Fruit fly (Drosophila melanogaster) whole organism, embryonic: Measurements from ENCODE around the gene CG46318.

Experiments used
- Blimp-1 ChIP-seq: fragments of 200-800 bp; sonication (Bioruptor generic); optimal IDR thresholded peaks from 3 replicates; lab custom pipeline; 2018; ENCODE audit warnings: missing biosample characterization, missing genetic modification characterization, mild to moderate bottlenecking, moderate library complexity, missing genetic modification reagents
- Bteb2 ChIP-seq: fragments of 200-800 bp; sonication (Bioruptor generic); optimal IDR thresholded peaks from 2 replicates; lab custom pipeline; 2016; ENCODE audit warnings: missing biosample characterization, missing genetic modification characterization
- CG10543 ChIP-seq: fragments of 200-800 bp; sonication (Bioruptor generic); optimal IDR thresholded peaks from 3 replicates; lab custom pipeline; 2017; ENCODE audit warnings: missing biosample characterization, mild to moderate bottlenecking, missing genetic modification characterization, moderate library complexity
- CG11723 ChIP-seq: fragments of 200-800 bp; sonication (Bioruptor generic); optimal IDR thresholded peaks from 2 replicates; lab custom pipeline; 2017; ENCODE audit warnings: missing biosample characterization, mild to moderate bottlenecking, missing genetic modification characterization
- CG12744 ChIP-seq: fragments of 200-800 bp; sonication (Bioruptor generic); optimal IDR thresholded peaks from 2 replicates; lab custom pipeline; 2016; ENCODE audit warnings: missing biosample characterization, missing genetic modification characterization
- CG12769 ChIP-seq: fragments of 200-800 bp; sonication (Bioruptor generic); optimal IDR thresholded peaks from 2 replicates; lab custom pipeline; 2019; ENCODE audit warnings: missing biosample characterization, mild to moderate bottlenecking, missing genetic modification characterization, moderate library complexity
- CG13775 ChIP-seq: fragments of 200-800 bp; sonication (Bioruptor generic); optimal IDR thresholded peaks from 3 replicates; lab custom pipeline; 2017; ENCODE audit warnings: missing biosample characterization, mild to moderate bottlenecking, missing genetic modification characterization
- CG14710 ChIP-seq: fragments of 200-800 bp; sonication (Bioruptor generic); optimal IDR thresholded peaks from 3 replicates; lab custom pipeline; 2019; ENCODE audit warnings: missing biosample characterization, mild to moderate bottlenecking, missing genetic modification characterization, moderate library complexity
- CG16815 ChIP-seq: fragments of 200-800 bp; sonication (Bioruptor generic); optimal IDR thresholded peaks from 3 replicates; lab custom pipeline; 2017; ENCODE audit warnings: missing biosample characterization, mild to moderate bottlenecking, missing genetic modification characterization
- CG17829 ChIP-seq: fragments of 200-800 bp; optimal IDR thresholded peaks from 2 replicates; lab custom pipeline; 2019; ENCODE audit warnings: missing biosample characterization, mild to moderate bottlenecking, missing genetic modification characterization, moderate library complexity
- CG2129 ChIP-seq: fragments of 200-800 bp; sonication (Bioruptor generic); IDR thresholded peaks from 2 replicates; pipeline ENCODE4 v1.3.6; 2022; ENCODE audit warnings: missing biosample characterization, missing genetic modification characterization; ENCODE audit not compliant: partially characterized antibody
- CG3281 ChIP-seq: fragments of 200-800 bp; sonication (Bioruptor generic); optimal IDR thresholded peaks from 3 replicates; lab custom pipeline; 2017; ENCODE audit warnings: missing biosample characterization, mild to moderate bottlenecking, missing genetic modification characterization
- CG6175 ChIP-seq: fragments of 200-800 bp; sonication (Bioruptor generic); IDR thresholded peaks from 3 replicates; pipeline ENCODE4 v1.3.6; 2022; ENCODE audit warnings: missing biosample characterization, missing genetic modification characterization
- CG7928 ChIP-seq: fragments of 200-800 bp; sonication (Bioruptor generic); optimal IDR thresholded peaks from 2 replicates; lab custom pipeline; 2017; ENCODE audit warnings: missing biosample characterization, mild to moderate bottlenecking, missing genetic modification characterization
- CG7987 ChIP-seq: fragments of 200-800 bp; sonication (Bioruptor generic); optimal IDR thresholded peaks from 2 replicates; lab custom pipeline; 2018; ENCODE audit warnings: missing biosample characterization, mild to moderate bottlenecking, missing genetic modification characterization, moderate library complexity
- CG8281 ChIP-seq: fragments of 200-800 bp; sonication (Bioruptor generic); optimal IDR thresholded peaks from 2 replicates; lab custom pipeline; 2018; ENCODE audit warnings: missing biosample characterization, mild to moderate bottlenecking, missing genetic modification characterization, moderate library complexity
- CG8388 ChIP-seq: fragments of 200-800 bp; sonication (Bioruptor generic); optimal IDR thresholded peaks from 2 replicates; lab custom pipeline; 2019; ENCODE audit warnings: missing biosample characterization, mild to moderate bottlenecking, missing genetic modification characterization, moderate library complexity
- D ChIP-seq, 2 experiments: fragments of 200-800 bp in 1 of 2; fragments of >200 bp in 1 of 2; sonication (Bioruptor generic) in 1 of 2; optimal IDR thresholded peaks; 2 replicates in 1 of 2; 3 replicates in 1 of 2; lab custom pipeline; 2017; ENCODE audit warnings: mild to moderate bottlenecking in 1 of 2, missing biosample characterization in 1 of 2, missing genetic modification characterization in 1 of 2, missing genetic modification reagents in 1 of 2
- Deaf1 ChIP-seq: fragments of 200-800 bp; optimal IDR thresholded peaks from 3 replicates; lab custom pipeline; 2019; ENCODE audit warnings: missing biosample characterization, mild to moderate bottlenecking, missing genetic modification characterization, moderate library complexity
- Ets65A ChIP-seq: fragments of 200-800 bp; sonication (Bioruptor generic); peaks from one replicate; lab custom pipeline; 2016; ENCODE audit warnings: missing biosample characterization, missing genetic modification characterization
- HHEX ChIP-seq: fragments of 200-800 bp; sonication (Bioruptor generic); optimal IDR thresholded peaks from 3 replicates; lab custom pipeline; 2017; ENCODE audit warnings: missing biosample characterization, mild to moderate bottlenecking, missing genetic modification characterization, missing genetic modification reagents
- HLH3B ChIP-seq: fragments of 200-800 bp; sonication (Bioruptor generic); IDR thresholded peaks from 2 replicates; pipeline ENCODE4 v1.3.6; 2022; ENCODE audit warnings: missing biosample characterization, missing genetic modification characterization
- Hmr ChIP-seq: fragments of 200-800 bp; sonication (Bioruptor generic); optimal IDR thresholded peaks from 3 replicates; lab custom pipeline; 2017; ENCODE audit warnings: mild to moderate bottlenecking, missing biosample characterization, missing genetic modification reagents, missing genetic modification characterization
- Med ChIP-seq: fragments of 200-800 bp; sonication (Bioruptor generic); peaks from one replicate; lab custom pipeline; 2016; ENCODE audit warnings: missing biosample characterization, missing genetic modification characterization, mild to moderate bottlenecking, inconsistent platforms, moderate library complexity
- Meics ChIP-seq: fragments of 200-800 bp; sonication (Bioruptor generic); optimal IDR thresholded peaks from 2 replicates; lab custom pipeline; 2017; ENCODE audit warnings: missing biosample characterization, mild to moderate bottlenecking, missing genetic modification characterization
- Rx ChIP-seq: fragments of 200-800 bp; sonication (Bioruptor generic); IDR thresholded peaks from 2 replicates; pipeline ENCODE4 v1.3.6; 2022; ENCODE audit warnings: missing biosample characterization, missing genetic modification characterization
- al ChIP-seq: fragments of 200-800 bp; sonication (Bioruptor generic); IDR thresholded peaks from 2 replicates; pipeline ENCODE4 v1.3.6; 2022; ENCODE audit warnings: missing biosample characterization, missing genetic modification characterization
- ato ChIP-seq: fragments of 200-800 bp; sonication (Bioruptor generic); IDR thresholded peaks from 2 replicates; pipeline ENCODE4 v1.3.6; 2022; ENCODE audit warnings: missing biosample characterization, missing genetic modification characterization; ENCODE audit not compliant: partially characterized antibody
- bbx ChIP-seq: fragments of 200-800 bp; sonication (Bioruptor generic); IDR thresholded peaks from 2 replicates; pipeline ENCODE4 v1.3.6; 2022; ENCODE audit warnings: missing biosample characterization, missing genetic modification characterization; ENCODE audit not compliant: partially characterized antibody
- chm ChIP-seq: fragments of 200-800 bp; sonication (Bioruptor generic); IDR thresholded peaks from 2 replicates; pipeline ENCODE4 v1.3.6; 2022; ENCODE audit warnings: missing biosample characterization, missing genetic modification characterization
- da ChIP-seq: fragments of 200-800 bp; sonication (Bioruptor generic); optimal IDR thresholded peaks from 2 replicates; lab custom pipeline; 2016; ENCODE audit warnings: missing biosample characterization, missing genetic modification characterization
- dimm ChIP-seq: fragments of 200-800 bp; sonication (Bioruptor generic); IDR thresholded peaks from 2 replicates; pipeline ENCODE4 v1.3.6; 2022; ENCODE audit warnings: missing biosample characterization, missing genetic modification characterization
- dmrt11E ChIP-seq: fragments of 200-800 bp; sonication (Bioruptor generic); optimal IDR thresholded peaks from 3 replicates; lab custom pipeline; 2018; ENCODE audit warnings: missing biosample characterization, mild to moderate bottlenecking, missing genetic modification characterization, moderate library complexity
- grau ChIP-seq: fragments of 200-800 bp; optimal IDR thresholded peaks from 3 replicates; lab custom pipeline; 2019; ENCODE audit warnings: missing biosample characterization, mild to moderate bottlenecking, missing genetic modification characterization, moderate library complexity
- gt ChIP-seq: fragments of 200-800 bp; sonication (Bioruptor generic); IDR thresholded peaks from 2 replicates; pipeline ENCODE4 v1.3.6; 2022; ENCODE audit warnings: missing biosample characterization, missing genetic modification characterization
- ham ChIP-seq: fragments of 200-800 bp; sonication (Bioruptor generic); IDR thresholded peaks from 2 replicates; pipeline ENCODE4 v1.3.6; 2022; ENCODE audit warnings: missing biosample characterization, missing genetic modification characterization
- kni ChIP-seq: fragments of 200-800 bp; sonication (Bioruptor generic); optimal IDR thresholded peaks from 3 replicates; lab custom pipeline; 2017; ENCODE audit warnings: mild to moderate bottlenecking, missing biosample characterization, missing genetic modification reagents, missing genetic modification characterization
- lmd ChIP-seq: fragments of 200-800 bp; sonication (Bioruptor generic); IDR thresholded peaks from 2 replicates; pipeline ENCODE4 v1.3.6; 2022; ENCODE audit warnings: missing biosample characterization, missing genetic modification characterization
- mirr ChIP-seq: fragments of 200-800 bp; sonication (Bioruptor generic); optimal IDR thresholded peaks from 3 replicates; lab custom pipeline; 2018; ENCODE audit warnings: missing biosample characterization, mild to moderate bottlenecking, missing genetic modification characterization
- nmo ChIP-seq: fragments of 200-800 bp; sonication (Bioruptor generic); optimal IDR thresholded peaks from 2 replicates; lab custom pipeline; 2018; ENCODE audit warnings: missing biosample characterization, mild to moderate bottlenecking, missing genetic modification characterization, moderate library complexity
- pb ChIP-seq: fragments of 200-800 bp; sonication (Bioruptor generic); optimal IDR thresholded peaks from 3 replicates; lab custom pipeline; 2016; ENCODE audit warnings: missing biosample characterization, missing genetic modification characterization
- peb ChIP-seq: fragments of 200-800 bp; sonication (Bioruptor generic); IDR thresholded peaks from 2 replicates; pipeline ENCODE4 v1.3.6; 2022; ENCODE audit warnings: missing biosample characterization, missing genetic modification characterization
- row ChIP-seq: fragments of 200-800 bp; sonication (Bioruptor generic); IDR thresholded peaks from 3 replicates; pipeline ENCODE4 v1.3.6; 2022; ENCODE audit warnings: missing biosample characterization, missing genetic modification characterization
- salm ChIP-seq: fragments of 200-800 bp; sonication (Bioruptor generic); optimal IDR thresholded peaks from 2 replicates; lab custom pipeline; 2018; ENCODE audit warnings: missing biosample characterization, mild to moderate bottlenecking, missing genetic modification characterization
- sna ChIP-seq: fragments of 200-800 bp; sonication (Bioruptor generic); IDR thresholded peaks from 2 replicates; pipeline ENCODE4 v1.3.6; 2022; ENCODE audit warnings: missing biosample characterization, missing genetic modification characterization; ENCODE audit not compliant: partially characterized antibody
- sqz ChIP-seq: fragments of 200-800 bp; sonication (Bioruptor generic); optimal IDR thresholded peaks from 3 replicates; lab custom pipeline; 2018; ENCODE audit warnings: missing biosample characterization, mild to moderate bottlenecking, missing genetic modification characterization
- tna ChIP-seq: fragments of 200-800 bp; sonication (Bioruptor generic); IDR thresholded peaks from 2 replicates; pipeline ENCODE4 v1.3.6; 2022; ENCODE audit warnings: missing biosample characterization, missing genetic modification characterization; ENCODE audit not compliant: partially characterized antibody
- tx ChIP-seq: fragments of 200-800 bp; sonication (Bioruptor generic); optimal IDR thresholded peaks from 2 replicates; lab custom pipeline; 2016; ENCODE audit warnings: missing biosample characterization, missing genetic modification characterization
- z ChIP-seq: fragments of 200-800 bp; sonication (Bioruptor generic); IDR thresholded peaks from 3 replicates; pipeline ENCODE4 v1.3.6; 2022; ENCODE audit warnings: missing biosample characterization, missing genetic modification characterization
- zfh1 ChIP-seq: fragments of 200-800 bp; sonication (Bioruptor generic); IDR thresholded peaks from 3 replicates; pipeline ENCODE4 v1.3.6; 2022; ENCODE audit warnings: missing biosample characterization, missing genetic modification characterization

The CG46318 gene

dm6 chr3R:18669152-18669551 is 11.3 kb upstream of the CG46318 start, which contains the start of gene CG7702:
Gene CG7702 (plus strand): TSS chr3R:18669390.
- TF ChIP-seq grau (tag; lab: Kevin White, UChicago) (peak; percentile 38), Deaf1 (tag; lab: Kevin White, UChicago) (peak; percentile 29), pb (no peak), Med (GFP tag; lab: Kevin White, UChicago) (peak; percentile 71), dimm (GFP tag; lab: Robert Waterston, UW) (no peak), CG3281 (GFP tag; lab: Kevin White, UChicago) (no peak), Rx (GFP tag; lab: Robert Waterston, UW) (no peak), Ets65A (no peak), kni (GFP tag; lab: Kevin White, UChicago) (peak; percentile 62), gt (GFP tag; lab: Robert Waterston, UW) (no peak), Hmr (GFP tag; lab: Kevin White, UChicago) (no peak), CG12744 (no peak), mirr (no peak), ato (peak; percentile 36; the same call in 1 of the 2 replicates), al (GFP tag; lab: Robert Waterston, UW) (no peak), CG6175 (GFP tag; lab: Robert Waterston, UW) (peak; percentile 56; the same call in 1 of the 3 replicates), tx (GFP tag; lab: Kevin White, UChicago) (no peak), chm (GFP tag; lab: Robert Waterston, UW) (0 out of 2 replicates have a peak, but pooled peaks have one; percentile 32), CG11723 (GFP tag; lab: Kevin White, UChicago) (no peak), CG13775 (GFP tag; lab: Kevin White, UChicago) (no peak), CG8388 (GFP tag; lab: Kevin White, UChicago) (peak; percentile 42), CG7928 (GFP tag; lab: Kevin White, UChicago) (no peak), tna (GFP tag; lab: Robert Waterston, UW) (0 out of 2 replicates have a peak, but pooled peaks have one; percentile 24), CG12769 (peak; percentile 56), CG8281 (no peak), Bteb2 (GFP tag; lab: Kevin White, UChicago) (no peak), Blimp-1 (GFP tag; lab: Kevin White, UChicago) (peak; percentile 31), z (GFP tag; lab: Robert Waterston, UW) (0 out of 3 replicates have a peak, but pooled peaks have one; percentile 26), sqz (peak; percentile 57), zfh1 (GFP tag; lab: Robert Waterston, UW) (no peak), CG7987 (GFP tag; lab: Kevin White, UChicago) (no peak), salm (tag; lab: Kevin White, UChicago) (no peak), bbx (GFP tag; lab: Robert Waterston, UW) (peak; percentile 37; the same call in 1 of the 2 replicates)

dm6 chr3R:18669812-18670211 is 10.6 kb upstream of the CG46318 start:
- TF ChIP-seq HHEX (GFP tag; lab: Kevin White, UChicago) = no peak
- TF ChIP-seq CG2129 (GFP tag; lab: Robert Waterston, UW) = no peak
- peak; percentile 42 for TF ChIP-seq Meics (GFP tag; lab: Kevin White, UChicago)
- no peak for TF ChIP-seq ham (GFP tag; lab: Robert Waterston, UW)
- no peak for TF ChIP-seq dmrt11E (tag; lab: Kevin White, UChicago)
- TF ChIP-seq CG14710 (tag; lab: Kevin White, UChicago) = peak; percentile 7
- no peak for TF ChIP-seq da (GFP tag; lab: Kevin White, UChicago)
- TF ChIP-seq lmd = peak; percentile 34; the same call in 1 of the 2 replicates
- TF ChIP-seq row (GFP tag; lab: Robert Waterston, UW) = peak; percentile 78
- no peak for TF ChIP-seq peb (GFP tag; lab: Robert Waterston, UW)
- TF ChIP-seq sna = no peak
- TF ChIP-seq nmo = no peak
- no peak for TF ChIP-seq D (optimal IDR thresholded peaks at IDR 0.05; lab: Kevin White, UChicago)
- TF ChIP-seq D (GFP tag; optimal IDR thresholded peaks at IDR 0.05; lab: Kevin White, UChicago) = no peak
- 0 out of 2 replicates have a peak, but pooled peaks have one; percentile 20 for TF ChIP-seq HLH3B
- no peak for TF ChIP-seq CG16815
- peak; percentile 48 for TF ChIP-seq CG10543
- TF ChIP-seq CG17829 (tag; lab: Kevin White, UChicago) = no peak
- peak; percentile 37 for TF ChIP-seq CG12769
